Fruit fly (Drosophila melanogaster): ENCODE data around the gene eRF3.

The eRF3 gene

dm6 chr2L:12415485-12416137 lies 18.6 kb upstream of the eRF3 start (continued):
- TF ChIP-seq sima (GFP tag; optimal IDR thresholded peaks at IDR 0.05), result no peak
- no peak; the same call in 2 of the 3 replicates for TF ChIP-seq CG14050 (GFP tag; IDR thresholded peaks at IDR 0.05)
- TF ChIP-seq CG4617 (GFP tag; optimal IDR thresholded peaks at IDR 0.05; ENCODE audit: borderline replicate concordance), result no peak
- no peak for TF ChIP-seq CG4282 (GFP tag; optimal IDR thresholded peaks at IDR 0.05)
- no peak for TF ChIP-seq Hsf (GFP tag; optimal IDR thresholded peaks at IDR 0.05)
- no peak for TF ChIP-seq shn (GFP tag; optimal IDR thresholded peaks at IDR 0.05)
- TF ChIP-seq sqz (GFP tag; optimal IDR thresholded peaks at IDR 0.05), result no peak
- TF ChIP-seq fd96Cb (tag; optimal IDR thresholded peaks at IDR 0.05), result peak; percentile 31
- no peak for TF ChIP-seq sna (GFP tag; IDR thresholded peaks at IDR 0.05; ENCODE audit: partially characterized antibody)
- no peak for TF ChIP-seq dan (GFP tag; IDR thresholded peaks at IDR 0.05)
- TF ChIP-seq Asciz (GFP tag; optimal IDR thresholded peaks at IDR 0.05), result no peak
- TF ChIP-seq jumu (GFP tag; optimal IDR thresholded peaks at IDR 0.05), result no peak
- TF ChIP-seq caup (GFP tag; optimal IDR thresholded peaks at IDR 0.05; ENCODE audit: severe bottlenecking), result no peak
- no peak for TF ChIP-seq Lhr (GFP tag; optimal IDR thresholded peaks at IDR 0.05)
- TF ChIP-seq dmrt99B (tag; optimal IDR thresholded peaks at IDR 0.05), result peak; percentile 22
- TF ChIP-seq CG2199 (GFP tag; IDR thresholded peaks at IDR 0.05), result no peak
- no peak for TF ChIP-seq CG4360 (GFP tag; IDR thresholded peaks at IDR 0.05)
- no peak for TF ChIP-seq hb (GFP tag; IDR thresholded peaks at IDR 0.05; ENCODE audit: partially characterized antibody)
- TF ChIP-seq Med (GFP tag), result no peak
- TF ChIP-seq CG4424 (GFP tag; optimal IDR thresholded peaks at IDR 0.05), result peak; percentile 19
- no peak for TF ChIP-seq gt (GFP tag; IDR thresholded peaks at IDR 0.05)
- TF ChIP-seq CG15601 (tag; optimal IDR thresholded peaks at IDR 0.05), result no peak
- TF ChIP-seq Lpt (GFP tag; optimal IDR thresholded peaks at IDR 0.05), result no peak
- TF ChIP-seq CG31365 (tag; optimal IDR thresholded peaks at IDR 0.05), result no peak
- TF ChIP-seq fru (optimal IDR thresholded peaks at IDR 0.05), result no peak
- no peak for TF ChIP-seq Rx (GFP tag; IDR thresholded peaks at IDR 0.05)
- TF ChIP-seq CG10462 (GFP tag; optimal IDR thresholded peaks at IDR 0.05), result no peak
- no peak for TF ChIP-seq CG3726 (GFP tag; IDR thresholded peaks at IDR 0.05)
- no peak for TF ChIP-seq pho (GFP tag; optimal IDR thresholded peaks at IDR 0.05)
- TF ChIP-seq scrt (GFP tag; optimal IDR thresholded peaks at IDR 0.05), result no peak
- no peak for TF ChIP-seq rib (GFP tag; IDR thresholded peaks at IDR 0.05)
- TF ChIP-seq CG6272 (GFP tag; IDR thresholded peaks at IDR 0.05), result no peak
- TF ChIP-seq Bdp1 (GFP tag; optimal IDR thresholded peaks at IDR 0.05), result no peak
- no peak for TF ChIP-seq Hand (GFP tag; optimal IDR thresholded peaks at IDR 0.05)
- TF ChIP-seq pnt (GFP tag; optimal IDR thresholded peaks at IDR 0.05), result no peak
- no peak for TF ChIP-seq tgo (GFP tag; IDR thresholded peaks at IDR 0.05)
- no peak for TF ChIP-seq CG10543 (GFP tag; optimal IDR thresholded peaks at IDR 0.05)
- no peak for TF ChIP-seq chn (GFP tag; optimal IDR thresholded peaks at IDR 0.05)
- TF ChIP-seq ttk (GFP tag; IDR thresholded peaks at IDR 0.05), result no peak
- no peak for TF ChIP-seq kah (GFP tag; optimal IDR thresholded peaks at IDR 0.05)
- no peak for TF ChIP-seq CTCF (GFP tag; optimal IDR thresholded peaks at IDR 0.05)
- TF ChIP-seq CG8281 (tag; optimal IDR thresholded peaks at IDR 0.05), result no peak
- no peak for TF ChIP-seq Side (GFP tag; optimal IDR thresholded peaks at IDR 0.05)
- TF ChIP-seq B-H2 (GFP tag; optimal IDR thresholded peaks at IDR 0.05), result no peak
- TF ChIP-seq NC2β (GFP tag; optimal IDR thresholded peaks at IDR 0.05), result no peak
- TF ChIP-seq CG11695 (GFP tag; IDR thresholded peaks at IDR 0.05), result no peak
- no peak for TF ChIP-seq ham (GFP tag; IDR thresholded peaks at IDR 0.05)
- no peak for TF ChIP-seq Gug (GFP tag; IDR thresholded peaks at IDR 0.05)
- no peak for TF ChIP-seq Taf1 (GFP tag; IDR thresholded peaks at IDR 0.05)
- TF ChIP-seq kni (GFP tag; optimal IDR thresholded peaks at IDR 0.05), result no peak
- no peak for TF ChIP-seq pfk (GFP tag; optimal IDR thresholded peaks at IDR 0.05)
- no peak for TF ChIP-seq CG13894 (tag; optimal IDR thresholded peaks at IDR 0.05)

All from whole organism, embryonic.